Fruit fly (Drosophila melanogaster) whole organism: ENCODE data around the gene CG1428.

Experiments used
- CG8478 ChIP-seq: fragments of >200 bp; optimal IDR thresholded peaks from 2 replicates; lab custom pipeline; 2018; ENCODE audit warnings: inconsistent platforms
- Dll ChIP-seq: fragments of >200 bp; optimal IDR thresholded peaks from 2 replicates; lab custom pipeline; 2017
- EcR ChIP-seq, 2 experiments: fragments of >200 bp; optimal IDR thresholded peaks; 2 replicates each; lab custom pipeline; 2017; ENCODE audit warnings: missing biosample characterization in 2 of 2, missing genetic modification characterization in 2 of 2, missing genetic modification reagents in 2 of 2
- pan ChIP-seq: fragments of >200 bp; optimal IDR thresholded peaks from 2 replicates; lab custom pipeline; 2017
- psq ChIP-seq: fragments of >200 bp; optimal IDR thresholded peaks from 2 replicates; lab custom pipeline; 2017
- usp ChIP-seq: fragments of >200 bp; optimal IDR thresholded peaks from 2 replicates; lab custom pipeline; 2017; ENCODE audit warnings: missing biosample characterization, missing genetic modification characterization, mixed read lengths

The CG1428 gene

dm6 chr2L:21905989-21906388, at the start of gene CG1428:
TSS of gene CG1428 (plus strand) at chr2L:21906289.
- TF ChIP-seq EcR (GFP tag; optimal IDR thresholded peaks at IDR 0.05; lab: Kevin White, UChicago) = no peak
- TF ChIP-seq pan (lab: Kevin White, UChicago) = no peak
- no peak for TF ChIP-seq usp (GFP tag; lab: Kevin White, UChicago)
- TF ChIP-seq psq (lab: Kevin White, UChicago) = no peak
- no peak for TF ChIP-seq CG8478
- TF ChIP-seq Dll = no peak

- TF ChIP-seq usp (GFP tag; lab: Kevin White, UChicago) (no peak), CG8478 (no peak), EcR (GFP tag; optimal IDR thresholded peaks at IDR 0.05; lab: Kevin White, UChicago) (no peak), Dll (no peak), pan (lab: Kevin White, UChicago) (no peak), psq (lab: Kevin White, UChicago) (no peak)
Observed at dm6 chr2L:21857744-21858143, 48.3 kb upstream of the CG1428 start.

- TF ChIP-seq Dll = no peak
- TF ChIP-seq EcR (GFP tag; optimal IDR thresholded peaks at IDR 0.05; lab: Kevin White, UChicago) = no peak
- no peak for TF ChIP-seq usp (GFP tag; lab: Kevin White, UChicago)
- TF ChIP-seq CG8478 = no peak
- no peak for TF ChIP-seq pan (lab: Kevin White, UChicago)
- TF ChIP-seq psq (lab: Kevin White, UChicago) = no peak
Observed at dm6 chr2L:21860566-21860965, 45.5 kb upstream of the CG1428 start.

dm6 chr2L:21863544-21863945, 42.5 kb upstream of the CG1428 start:
- no peak for TF ChIP-seq psq (lab: Kevin White, UChicago)
- TF ChIP-seq Dll = peak; percentile 33
- no peak for TF ChIP-seq usp (GFP tag; lab: Kevin White, UChicago)
- TF ChIP-seq pan (lab: Kevin White, UChicago) = no peak
- no peak for TF ChIP-seq EcR (GFP tag; optimal IDR thresholded peaks at IDR 0.05; lab: Kevin White, UChicago)

dm6 chr2L:21866362-21866761, 39.7 kb upstream of the CG1428 start:
- no peak for TF ChIP-seq usp (GFP tag; lab: Kevin White, UChicago)
- no peak for TF ChIP-seq Dll
- TF ChIP-seq EcR (GFP tag; optimal IDR thresholded peaks at IDR 0.05; lab: Kevin White, UChicago) = no peak
- TF ChIP-seq pan (lab: Kevin White, UChicago) = no peak
- TF ChIP-seq CG8478 = no peak
- TF ChIP-seq psq (lab: Kevin White, UChicago) = no peak

- TF ChIP-seq CG8478 (no peak), pan (lab: Kevin White, UChicago) (peak; percentile 84), Dll (no peak), psq (lab: Kevin White, UChicago) (no peak), usp (GFP tag; lab: Kevin White, UChicago) (no peak)
Observed at dm6 chr2L:21867040-21867981, 38.8 kb upstream of the CG1428 start.

- no peak for TF ChIP-seq psq (lab: Kevin White, UChicago)
- TF ChIP-seq EcR (GFP tag; optimal IDR thresholded peaks at IDR 0.05; lab: Kevin White, UChicago) = no peak
- TF ChIP-seq Dll = no peak
- no peak for TF ChIP-seq usp (GFP tag; lab: Kevin White, UChicago)
- TF ChIP-seq CG8478 = no peak
- TF ChIP-seq pan (lab: Kevin White, UChicago) = no peak
Observed at dm6 chr2L:21868712-21869280, 37.3 kb upstream of the CG1428 start.

- no peak for TF ChIP-seq usp (GFP tag; lab: Kevin White, UChicago)
- no peak for TF ChIP-seq pan (lab: Kevin White, UChicago)
- no peak for TF ChIP-seq CG8478
- TF ChIP-seq psq (lab: Kevin White, UChicago) = no peak
Observed at dm6 chr2L:21871708-21872107, 34.4 kb upstream of the CG1428 start.

dm6 chr2L:21873696-21874095, 32.4 kb upstream of the CG1428 start:
- no peak for TF ChIP-seq EcR (GFP tag; optimal IDR thresholded peaks at IDR 0.05; lab: Kevin White, UChicago)
- no peak for TF ChIP-seq pan (lab: Kevin White, UChicago)
- no peak for TF ChIP-seq CG8478
- TF ChIP-seq Dll = no peak
- TF ChIP-seq psq (lab: Kevin White, UChicago) = no peak
- TF ChIP-seq usp (GFP tag; lab: Kevin White, UChicago) = no peak

- TF ChIP-seq EcR (GFP tag; optimal IDR thresholded peaks at IDR 0.05; lab: Kevin White, UChicago) = no peak
- no peak for TF ChIP-seq Dll
- TF ChIP-seq usp (GFP tag; lab: Kevin White, UChicago) = no peak
- TF ChIP-seq CG8478 = no peak
- TF ChIP-seq psq (lab: Kevin White, UChicago) = no peak
- no peak for TF ChIP-seq pan (lab: Kevin White, UChicago)
Observed at dm6 chr2L:21877006-21877405, 29.1 kb upstream of the CG1428 start.

- TF ChIP-seq EcR (GFP tag; optimal IDR thresholded peaks at IDR 0.05; lab: Kevin White, UChicago) = no peak
- TF ChIP-seq pan (lab: Kevin White, UChicago) = no peak
- no peak for TF ChIP-seq CG8478
- TF ChIP-seq psq (lab: Kevin White, UChicago) = no peak
- no peak for TF ChIP-seq Dll
- TF ChIP-seq usp (GFP tag; lab: Kevin White, UChicago) = no peak
Observed at dm6 chr2L:21879411-21879810, 26.7 kb upstream of the CG1428 start.
